Fruit fly (Drosophila melanogaster): ENCODE data around the gene JYalpha.
A peak's percentile ranks its signal among the peaks of the same experiment; 100 is the strongest.

The JYalpha gene

dm6 chr4:43179-43935, 42.7 kb downstream of the JYalpha start, which contains the start of gene PlexB (continued):
- TF ChIP-seq Stat92E (GFP tag; optimal IDR thresholded peaks at IDR 0.05) = no peak
- no peak for TF ChIP-seq klu (GFP tag; IDR thresholded peaks at IDR 0.05)
- no peak for TF ChIP-seq psq (GFP tag; optimal IDR thresholded peaks at IDR 0.05)
- TF ChIP-seq dati (GFP tag; IDR thresholded peaks at IDR 0.05) = no peak
- no peak for TF ChIP-seq CG2889 (GFP tag; IDR thresholded peaks at IDR 0.05)
- no peak for TF ChIP-seq CG34422 (GFP tag; IDR thresholded peaks at IDR 0.05)
- peak; percentile 94 for TF ChIP-seq CG32767 (GFP tag; IDR thresholded peaks at IDR 0.05)
- no peak for TF ChIP-seq CG43689 (GFP tag; IDR thresholded peaks at IDR 0.05)
- TF ChIP-seq amos (GFP tag; IDR thresholded peaks at IDR 0.05; ENCODE audit: partially characterized antibody) = peak; percentile 96
- TF ChIP-seq crol (GFP tag; IDR thresholded peaks at IDR 0.05) = no peak
- TF ChIP-seq CG9609 (GFP tag; optimal IDR thresholded peaks at IDR 0.05) = peak; percentile 32
- no peak for TF ChIP-seq Gug (GFP tag; IDR thresholded peaks at IDR 0.05)
- no peak for TF ChIP-seq Hr51 (GFP tag; optimal IDR thresholded peaks at IDR 0.05)
- no peak for TF ChIP-seq seq (GFP tag; IDR thresholded peaks at IDR 0.05)
- no peak for TF ChIP-seq nau (GFP tag; optimal IDR thresholded peaks at IDR 0.05)
- no peak for TF ChIP-seq emc (GFP tag; optimal IDR thresholded peaks at IDR 0.05)
- TF ChIP-seq Med (GFP tag) = peak; percentile 77
- TF ChIP-seq CG31441 (GFP tag; IDR thresholded peaks at IDR 0.05) = peak; percentile 7; the same call in 1 of the 2 replicates
- no peak for TF ChIP-seq CG6175 (GFP tag; IDR thresholded peaks at IDR 0.05)
- no peak for TF ChIP-seq chn (GFP tag; optimal IDR thresholded peaks at IDR 0.05)
- TF ChIP-seq CG11696 (GFP tag; IDR thresholded peaks at IDR 0.05) = no peak
- TF ChIP-seq unpg (GFP tag; optimal IDR thresholded peaks at IDR 0.05) = no peak
- TF ChIP-seq CG12219 (GFP tag; optimal IDR thresholded peaks at IDR 0.05) = no peak
- no peak for TF ChIP-seq PHDP (tag; optimal IDR thresholded peaks at IDR 0.05)
- TF ChIP-seq CG6254 (GFP tag; optimal IDR thresholded peaks at IDR 0.05) = no peak
- no peak for TF ChIP-seq HHEX (GFP tag; optimal IDR thresholded peaks at IDR 0.05)
- TF ChIP-seq D (optimal IDR thresholded peaks at IDR 0.05) = no peak
- TF ChIP-seq D (GFP tag; optimal IDR thresholded peaks at IDR 0.05) = no peak
- TF ChIP-seq Dip3 (GFP tag; optimal IDR thresholded peaks at IDR 0.05) = peak; percentile 60
- peak; percentile 73 for TF ChIP-seq CG8290 (GFP tag; optimal IDR thresholded peaks at IDR 0.05)
- TF ChIP-seq CG8290 (tag; optimal IDR thresholded peaks at IDR 0.05) = peak; percentile 50 to 87
- no peak for TF ChIP-seq CG2116 (GFP tag; optimal IDR thresholded peaks at IDR 0.05)
- peak; percentile 33 for TF ChIP-seq HLH54F (GFP tag; optimal IDR thresholded peaks at IDR 0.05)
- TF ChIP-seq ftz-f1 (GFP tag; optimal IDR thresholded peaks at IDR 0.05) = no peak
- TF ChIP-seq NFAT (GFP tag; IDR thresholded peaks at IDR 0.05) = no peak
- no peak for TF ChIP-seq bigmax (GFP tag; optimal IDR thresholded peaks at IDR 0.05)
- TF ChIP-seq sob (GFP tag; IDR thresholded peaks at IDR 0.05) = no peak
- peak; percentile 42 for TF ChIP-seq CHES-1-like (GFP tag; optimal IDR thresholded peaks at IDR 0.05)
- no peak for TF ChIP-seq CG7987 (GFP tag; optimal IDR thresholded peaks at IDR 0.05)
- TF ChIP-seq CG2678 (tag; optimal IDR thresholded peaks at IDR 0.05) = no peak
- peak; percentile 91; the same call in 1 of the 2 replicates for TF ChIP-seq vvl (GFP tag; IDR thresholded peaks at IDR 0.05)
- TF ChIP-seq C15 (GFP tag; IDR thresholded peaks at IDR 0.05) = no peak
- TF ChIP-seq luna (GFP tag; optimal IDR thresholded peaks at IDR 0.05) = no peak
- no peak for TF ChIP-seq CG31365 (tag; optimal IDR thresholded peaks at IDR 0.05)
- TF ChIP-seq pita (GFP tag; optimal IDR thresholded peaks at IDR 0.05) = no peak
- no peak for TF ChIP-seq BtbVII (GFP tag; optimal IDR thresholded peaks at IDR 0.05)
- TF ChIP-seq MESR4 (GFP tag; optimal IDR thresholded peaks at IDR 0.05) = peak; percentile 39
- no peak for TF ChIP-seq Dip2 (GFP tag; IDR thresholded peaks at IDR 0.05)
- no peak for TF ChIP-seq CG11093 (GFP tag; IDR thresholded peaks at IDR 0.05)
- TF ChIP-seq jigr1 (GFP tag; IDR thresholded peaks at IDR 0.05) = no peak
- peak; percentile 5 for TF ChIP-seq CG18262 (tag; optimal IDR thresholded peaks at IDR 0.05)

Measured in whole organism, embryonic.